Worm (Caenorhabditis elegans): Measurements from ENCODE around the gene gur-4.
A peak's percentile ranks its signal among the peaks of the same experiment; 100 is the strongest.

The gur-4 gene

ce11 chrII:14143838-14144268, 39.3 kb downstream of the gur-4 start, which contains the start of gene W03H9.2:
Gene W03H9.2, minus strand, starts transcription at chrII:14143869.
- TF ChIP-seq nhr-71 (tag; optimal IDR thresholded peaks at IDR 0.05) (peak; percentile 87), tlp-1 (tag; optimal IDR thresholded peaks at IDR 0.05) (no peak), vab-15 (tag; optimal IDR thresholded peaks at IDR 0.05) (peak; percentile 80), C04F5.9 (tag; optimal IDR thresholded peaks at IDR 0.05) (peak; percentile 79), sup-37 (GFP tag; optimal IDR thresholded peaks at IDR 0.05) (no peak), jun-1 (tag; optimal IDR thresholded peaks at IDR 0.05) (no peak), zag-1 (tag; optimal IDR thresholded peaks at IDR 0.05) (no peak), sptf-1 (tag; optimal IDR thresholded peaks at IDR 0.05) (no peak), ceh-63 (GFP tag; optimal IDR thresholded peaks at IDR 0.05) (peak; percentile 65), lin-14 (GFP tag; optimal IDR thresholded peaks at IDR 0.05) (no peak), nhr-12 (tag; optimal IDR thresholded peaks at IDR 0.05) (no peak), ztf-11 (tag; optimal IDR thresholded peaks at IDR 0.05) (peak in 1 of 2 experiments; percentile 79), dpl-1 (GFP tag; optimal IDR thresholded peaks at IDR 0.05) (peak; percentile 66 to 84 (median 83)), lin-39 (tag; optimal IDR thresholded peaks at IDR 0.05) (no peak), nhr-90 (tag; optimal IDR thresholded peaks at IDR 0.05; ENCODE audit: poor library complexity) (peak; percentile 84), ets-5 (GFP tag; IDR thresholded peaks at IDR 0.05) (no peak), fos-1 (tag; optimal IDR thresholded peaks at IDR 0.05) (no peak), elt-2 (tag; optimal IDR thresholded peaks at IDR 0.05) (peak; percentile 62), ama-1 (optimal IDR thresholded peaks at IDR 0.05) (no peak), tbx-2 (tag; optimal IDR thresholded peaks at IDR 0.05) (peak; percentile 76), ceh-88 (GFP tag; IDR thresholded peaks at IDR 0.05) (peak; percentile 67; the same call in 1 of the 2 replicates), irx-1 (tag; optimal IDR thresholded peaks at IDR 0.05) (peak; percentile 65), egl-13 (tag; optimal IDR thresholded peaks at IDR 0.05) (peak; percentile 70), aha-1 (tag; optimal IDR thresholded peaks at IDR 0.05) (no peak), nhr-19 (GFP tag; conservative IDR thresholded peaks at IDR 0.05) (peak; percentile 79), hlh-4 (tag; optimal IDR thresholded peaks at IDR 0.05) (peak; percentile 57), nhr-84 (tag; optimal IDR thresholded peaks at IDR 0.05) (no peak), Y116A8C.19 (tag; optimal IDR thresholded peaks at IDR 0.05; ENCODE audit: borderline replicate concordance) (peak; percentile 26), nhr-76 (tag; optimal IDR thresholded peaks at IDR 0.05) (no peak), C16A3.4 (tag; optimal IDR thresholded peaks at IDR 0.05) (peak; percentile 62), nhr-28 (tag; optimal IDR thresholded peaks at IDR 0.05) (no peak), C34B4.2 (tag; optimal IDR thresholded peaks at IDR 0.05) (no peak), swsn-7 (tag; optimal IDR thresholded peaks at IDR 0.05) (peak; percentile 70), unc-130 (tag; optimal IDR thresholded peaks at IDR 0.05) (peak; percentile 73), ceh-8 (GFP tag; optimal IDR thresholded peaks at IDR 0.05) (peak; percentile 85), lin-15B (tag; optimal IDR thresholded peaks at IDR 0.05) (peak; percentile 16), unc-86 (tag; optimal IDR thresholded peaks at IDR 0.05) (peak; percentile 73), ces-1 (GFP tag; optimal IDR thresholded peaks at IDR 0.05) (no peak), lin-13 (GFP tag; optimal IDR thresholded peaks at IDR 0.05) (peak; percentile 51), unc-98 (GFP tag; IDR thresholded peaks at IDR 0.05) (peak; percentile 85), xbp-1 (tag; optimal IDR thresholded peaks at IDR 0.05) (peak; percentile 72), nhr-77 (tag; optimal IDR thresholded peaks at IDR 0.05) (peak; percentile 78), egl-27 (tag; optimal IDR thresholded peaks at IDR 0.05) (no peak), hpl-2 (GFP tag; optimal IDR thresholded peaks at IDR 0.05) (no peak), sox-4 (tag; optimal IDR thresholded peaks at IDR 0.05) (peak; percentile 65), fkh-10 (GFP tag; optimal IDR thresholded peaks at IDR 0.05) (no peak), pag-3 (tag; optimal IDR thresholded peaks at IDR 0.05; ENCODE audit: borderline replicate concordance, insufficient read depth) (no peak), fkh-8 (tag; optimal IDR thresholded peaks at IDR 0.05) (peak; percentile 90), ceh-82 (tag; optimal IDR thresholded peaks at IDR 0.05) (peak; percentile 41 to 86 (median 76)), lin-35 (GFP tag; optimal IDR thresholded peaks at IDR 0.05) (peak; percentile 66 to 88), grh-1 (GFP tag; IDR thresholded peaks at IDR 0.05) (no peak), blmp-1 (tag; optimal IDR thresholded peaks at IDR 0.05) (no peak), aly-2 (tag; optimal IDR thresholded peaks at IDR 0.05) (peak; percentile 63)

Measured in whole organism, L1 larva.